Fruit fly (Drosophila melanogaster) whole organism, adult: ENCODE results near the gene pnt.

ENCODE experiments used
- CG11617 ChIP-seq: fragments of 200-800 bp; sonication (Bioruptor generic); optimal IDR thresholded peaks from 2 replicates; lab custom pipeline; 2017; ENCODE audit warnings: mild to moderate bottlenecking, missing biosample characterization, missing genetic modification reagents, missing genetic modification characterization
- CG12768 ChIP-seq: fragments of 200-800 bp; sonication (Bioruptor generic); optimal IDR thresholded peaks from 2 replicates; lab custom pipeline; 2017; ENCODE audit warnings: missing biosample characterization, missing genetic modification characterization, mild to moderate bottlenecking, moderate library complexity, missing genetic modification reagents
- CG14711 ChIP-seq: fragments of 200-800 bp; sonication (Bioruptor generic); optimal IDR thresholded peaks from 2 replicates; lab custom pipeline; 2018; ENCODE audit warnings: missing biosample characterization, mild to moderate bottlenecking, missing genetic modification characterization, moderate library complexity
- CG1620 ChIP-seq: fragments of 200-800 bp; sonication (Bioruptor generic); optimal IDR thresholded peaks from 2 replicates; lab custom pipeline; 2016; ENCODE audit warnings: missing biosample characterization, missing genetic modification characterization
- CG33017 ChIP-seq: fragments of 200-800 bp; sonication (Bioruptor generic); optimal IDR thresholded peaks from 2 replicates; lab custom pipeline; 2018; ENCODE audit warnings: missing biosample characterization, mild to moderate bottlenecking, missing genetic modification characterization, moderate library complexity
- CG5204 ChIP-seq: fragments of 200-800 bp; sonication (Bioruptor generic); optimal IDR thresholded peaks from 2 replicates; lab custom pipeline; 2016; ENCODE audit warnings: missing biosample characterization, missing genetic modification characterization
- CG7045 ChIP-seq: fragments of 200-800 bp; sonication (Bioruptor generic); optimal IDR thresholded peaks from 2 replicates; lab custom pipeline; 2017; ENCODE audit warnings: missing biosample characterization, mild to moderate bottlenecking, missing genetic modification characterization
- CG7101 ChIP-seq: fragments of 200-800 bp; sonication (Bioruptor generic); optimal IDR thresholded peaks from 2 replicates; lab custom pipeline; 2018; ENCODE audit warnings: missing biosample characterization, mild to moderate bottlenecking, missing genetic modification characterization, moderate library complexity
- Clk ChIP-seq: fragments of 200-800 bp; sonication (Bioruptor generic); optimal IDR thresholded peaks from 2 replicates; lab custom pipeline; 2017; ENCODE audit warnings: missing biosample characterization, missing genetic modification characterization
- Crg-1 ChIP-seq: fragments of 200-800 bp; sonication (Bioruptor generic); optimal IDR thresholded peaks from 2 replicates; lab custom pipeline; 2016; ENCODE audit warnings: missing biosample characterization, missing genetic modification characterization
- Hr96 ChIP-seq: fragments of 200-800 bp; sonication (Bioruptor generic); optimal IDR thresholded peaks from 2 replicates; lab custom pipeline; 2016; ENCODE audit warnings: missing biosample characterization, missing genetic modification characterization
- Mnt ChIP-seq: fragments of 200-800 bp; sonication (Bioruptor generic); optimal IDR thresholded peaks from 2 replicates; lab custom pipeline; 2016; ENCODE audit warnings: missing biosample characterization, mild to moderate bottlenecking, missing genetic modification characterization
- bab1 ChIP-seq: fragments of 200-800 bp; sonication (Bioruptor generic); optimal IDR thresholded peaks from 3 replicates; lab custom pipeline; 2019; ENCODE audit warnings: missing biosample characterization, mild to moderate bottlenecking, missing genetic modification characterization, moderate library complexity
- cic ChIP-seq: fragments of 200-800 bp; sonication (Bioruptor generic); optimal IDR thresholded peaks from 2 replicates; lab custom pipeline; 2017; ENCODE audit warnings: missing biosample characterization, mild to moderate bottlenecking, missing genetic modification characterization, moderate library complexity
- cnc ChIP-seq, 2 experiments: fragments of >200 bp; optimal IDR thresholded peaks; 2 replicates each; lab custom pipeline; 2017
- kay ChIP-seq: fragments of 200-800 bp; sonication (Bioruptor generic); peaks from one replicate; lab custom pipeline; 2016; ENCODE audit warnings: missing biosample characterization, missing genetic modification characterization, borderline replicate concordance
- ovo ChIP-seq: fragments of 200-800 bp; sonication (Bioruptor generic); optimal IDR thresholded peaks from 2 replicates; lab custom pipeline; 2016; ENCODE audit warnings: missing biosample characterization, missing genetic modification characterization
- pad ChIP-seq: fragments of 200-800 bp; sonication (Bioruptor generic); optimal IDR thresholded peaks from 3 replicates; lab custom pipeline; 2017; ENCODE audit warnings: missing biosample characterization, missing genetic modification characterization, mild to moderate bottlenecking, moderate library complexity, missing genetic modification reagents
- tj ChIP-seq: fragments of 200-800 bp; sonication (Bioruptor generic); optimal IDR thresholded peaks from 3 replicates; lab custom pipeline; 2017; ENCODE audit warnings: missing biosample characterization, mild to moderate bottlenecking, missing genetic modification characterization, moderate library complexity
- toe ChIP-seq: fragments of 200-800 bp; sonication (Bioruptor generic); optimal IDR thresholded peaks from 2 replicates; lab custom pipeline; 2016; ENCODE audit warnings: missing biosample characterization, missing genetic modification characterization

pnt gene

DNA sequence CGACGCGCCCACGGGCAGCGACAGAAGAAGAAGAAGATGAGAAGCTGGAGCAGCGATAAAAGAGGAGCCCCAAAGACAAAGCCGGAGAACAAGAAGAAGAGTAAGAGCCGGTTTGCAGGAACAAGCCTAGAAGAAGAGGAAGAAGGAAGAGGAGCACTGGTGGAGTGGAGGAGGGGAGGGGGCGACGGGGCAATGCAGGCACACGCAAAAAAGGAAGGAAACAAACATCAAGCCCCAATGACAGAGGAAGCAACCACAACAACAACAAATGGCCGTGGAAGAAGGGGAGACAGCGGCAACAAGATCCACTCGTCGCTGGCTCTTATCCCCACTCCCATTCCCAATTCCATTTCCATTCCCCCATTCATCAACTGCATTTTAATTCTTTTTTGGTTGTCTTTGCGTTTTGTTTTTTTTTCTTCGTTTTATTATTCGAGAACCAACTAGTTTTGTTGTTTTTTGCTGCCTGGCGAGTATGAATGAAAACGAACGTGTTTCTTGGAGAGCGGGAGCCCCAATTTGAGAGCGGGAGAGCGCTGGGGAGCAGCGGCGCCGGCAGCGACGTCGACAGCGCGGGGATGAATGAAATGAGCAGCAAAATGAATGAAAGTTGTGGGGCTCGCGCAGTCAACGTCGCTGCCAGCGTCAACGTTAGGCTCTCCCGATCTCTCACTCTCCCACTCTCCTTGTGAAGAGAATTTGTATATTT, 11.8 kb downstream of the pnt start:
- TF ChIP-seq CG12768 (GFP tag; lab: Kevin White, UChicago), result peak; percentile 61
- peak; percentile 41 for TF ChIP-seq CG33017 (tag; lab: Kevin White, UChicago)
- TF ChIP-seq ovo (GFP tag; lab: Kevin White, UChicago), result peak; percentile 18
- TF ChIP-seq toe, result no peak
- no peak for TF ChIP-seq kay (GFP tag; lab: Kevin White, UChicago)
- peak; percentile 85 for TF ChIP-seq tj
- TF ChIP-seq cnc (optimal IDR thresholded peaks at IDR 0.05; lab: Kevin White, UChicago), result no peak
- peak; percentile 99 for TF ChIP-seq cic (GFP tag; lab: Kevin White, UChicago)

DNA sequence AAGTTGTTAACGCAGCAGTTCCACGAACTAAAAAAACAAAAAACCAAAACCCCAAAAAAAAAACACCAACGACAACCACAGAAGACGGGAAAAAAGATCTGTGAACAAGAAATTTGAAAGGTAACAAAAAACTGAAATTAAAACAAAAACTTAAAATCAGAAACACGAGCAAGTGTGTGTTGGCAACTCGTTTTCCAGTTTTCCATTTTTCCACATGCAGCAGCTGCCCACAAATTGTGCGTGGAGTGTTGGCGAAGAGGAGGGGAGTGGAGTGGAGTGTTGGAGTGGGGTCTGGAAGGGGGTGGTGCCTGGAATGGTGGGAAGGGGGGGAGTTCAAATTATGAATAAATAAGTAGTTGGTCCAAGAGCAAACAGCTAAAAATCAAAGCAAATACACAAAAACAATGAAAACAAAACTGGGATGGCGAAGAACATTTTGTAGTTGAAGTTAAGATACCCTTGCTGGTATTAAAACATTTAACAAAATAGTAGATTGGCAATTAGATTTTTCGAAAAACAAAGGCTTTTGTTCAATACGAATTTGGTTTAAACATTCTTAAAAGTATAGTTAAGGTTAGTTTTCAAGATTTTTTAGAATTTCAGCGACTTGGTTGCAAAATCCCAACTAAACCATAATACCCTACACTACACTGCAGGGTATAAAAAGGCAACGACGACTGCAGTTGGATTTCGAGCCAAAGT, 12.5 kb downstream of the pnt start:
- TF ChIP-seq CG7101 (tag; lab: Kevin White, UChicago), result peak; percentile 9
- TF ChIP-seq cnc (optimal IDR thresholded peaks at IDR 0.05; lab: Kevin White, UChicago), result no peak

DNA sequence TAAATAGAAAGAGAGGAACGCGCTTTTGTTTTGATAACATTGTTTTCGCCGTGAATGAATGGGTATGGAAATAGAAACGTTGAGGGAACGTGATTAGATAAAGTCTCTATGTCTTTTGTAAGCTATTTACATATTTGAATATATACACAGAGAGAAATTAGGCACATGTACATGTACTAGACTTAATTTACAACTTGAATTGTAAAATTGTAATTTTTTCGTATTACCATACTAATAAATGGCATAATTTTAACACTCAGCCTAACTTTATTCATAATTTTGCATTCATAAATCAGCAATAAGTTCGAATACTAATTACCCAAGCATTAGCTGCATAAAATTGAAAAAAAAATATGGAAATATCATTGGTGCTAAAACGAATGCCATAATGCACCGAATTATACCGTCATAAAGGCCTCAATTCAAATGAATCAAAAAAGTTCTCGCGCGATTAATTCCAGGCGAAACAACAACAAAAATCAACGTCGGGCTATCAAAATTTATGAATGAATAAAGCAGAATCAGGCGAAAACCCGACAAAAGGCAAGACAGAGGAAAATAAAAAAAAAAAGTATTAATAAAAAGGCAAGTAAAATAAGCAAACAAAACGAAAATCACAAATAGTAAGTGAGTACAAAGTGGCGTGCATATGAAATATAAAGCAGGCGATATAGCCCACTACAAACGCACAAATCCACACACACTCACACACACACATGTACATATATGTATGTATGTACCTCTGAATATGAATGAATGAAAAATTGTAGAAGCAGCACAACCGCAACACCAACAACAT, 13.2 kb downstream of the pnt start:
- TF ChIP-seq kay (GFP tag; lab: Kevin White, UChicago) (peak; percentile 39), CG14711 (tag; lab: Kevin White, UChicago) (no peak), tj (peak; percentile 90), CG7045 (peak; percentile 4)

DNA sequence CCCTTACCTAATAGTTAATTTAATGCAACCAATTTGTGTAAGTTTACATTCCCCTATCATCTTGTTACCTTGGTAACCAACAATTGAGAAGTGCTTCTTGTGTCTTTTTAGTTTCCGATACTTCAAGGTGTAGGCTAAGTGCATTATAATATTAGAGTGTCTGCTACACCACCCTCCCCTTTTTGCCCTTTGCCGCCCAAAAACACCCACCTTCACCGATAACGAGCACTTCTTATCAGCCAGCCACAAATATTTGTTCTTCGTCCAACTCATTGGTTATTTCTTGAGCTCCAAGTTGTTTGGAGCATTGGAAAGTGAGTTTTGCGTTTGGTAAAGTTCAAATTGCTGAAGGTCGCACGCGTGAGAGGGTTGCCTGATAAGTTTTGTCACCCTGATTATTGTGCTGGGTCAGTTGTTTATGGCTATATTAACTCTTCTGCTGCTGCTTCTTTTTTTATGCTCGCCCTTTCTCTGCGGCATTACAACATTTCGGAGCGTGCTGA, 14.1 kb downstream of the pnt start:
- no peak for TF ChIP-seq toe
- TF ChIP-seq Hr96 (GFP tag; lab: Kevin White, UChicago), result no peak
- TF ChIP-seq Crg-1 (GFP tag; lab: Kevin White, UChicago), result no peak
- no peak for TF ChIP-seq ovo (GFP tag; lab: Kevin White, UChicago)
- TF ChIP-seq CG7045, result no peak
- TF ChIP-seq bab1 (GFP tag; lab: Kevin White, UChicago), result no peak
- TF ChIP-seq Clk, result no peak
- TF ChIP-seq CG5204, result no peak
- TF ChIP-seq CG12768 (GFP tag; lab: Kevin White, UChicago), result peak; percentile 0
- TF ChIP-seq CG7101 (tag; lab: Kevin White, UChicago), result no peak
- TF ChIP-seq kay (GFP tag; lab: Kevin White, UChicago), result no peak
- TF ChIP-seq CG1620 (GFP tag; lab: Kevin White, UChicago), result no peak
- TF ChIP-seq CG33017 (tag; lab: Kevin White, UChicago), result no peak
- peak; percentile 64 for TF ChIP-seq cic (GFP tag; lab: Kevin White, UChicago)

DNA sequence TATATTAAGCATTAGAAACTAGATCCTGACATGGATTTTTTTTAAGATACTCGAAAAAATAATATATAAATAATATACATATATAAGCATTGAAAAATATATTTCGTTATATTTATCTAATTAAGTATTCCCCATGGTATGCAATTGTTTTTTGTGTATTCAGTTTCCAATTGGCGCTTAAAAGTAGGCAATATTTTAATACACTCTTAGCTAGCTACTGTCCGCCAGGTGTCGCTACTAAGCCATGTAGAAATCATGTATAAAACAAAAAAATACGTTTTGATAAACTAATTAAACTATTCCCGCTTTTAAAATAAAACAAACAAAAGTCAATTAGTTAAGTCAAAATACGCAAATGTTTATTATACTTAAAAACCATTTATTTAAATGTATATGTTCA, 14.7 kb downstream of the pnt start:
- TF ChIP-seq toe (peak; percentile 18), CG1620 (GFP tag; lab: Kevin White, UChicago) (peak; percentile 39), CG12768 (GFP tag; lab: Kevin White, UChicago) (no peak), bab1 (GFP tag; lab: Kevin White, UChicago) (peak; percentile 64), pad (GFP tag; lab: Kevin White, UChicago) (peak; percentile 6)

DNA sequence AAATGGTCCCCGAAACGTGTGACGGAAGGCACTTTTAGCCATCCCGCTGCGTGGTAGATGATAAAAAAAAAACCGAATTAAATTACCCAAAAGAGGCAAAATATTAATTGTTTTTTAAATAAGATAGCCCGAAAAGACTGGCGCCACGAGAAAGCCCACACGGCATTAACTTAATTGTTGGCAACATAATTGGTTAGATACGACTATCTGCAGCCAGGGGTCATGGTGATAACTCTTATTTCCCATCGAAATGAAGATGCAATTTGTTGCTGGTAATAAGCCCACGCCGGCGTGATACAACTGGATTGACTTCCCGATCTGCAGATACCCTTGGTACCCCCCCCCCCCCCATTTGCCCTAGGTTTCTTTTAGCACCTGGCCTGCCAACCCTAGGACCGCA, 18.3 kb downstream of the pnt start:
- TF ChIP-seq cic (GFP tag; lab: Kevin White, UChicago) (no peak), kay (GFP tag; lab: Kevin White, UChicago) (no peak), cnc (optimal IDR thresholded peaks at IDR 0.05; lab: Kevin White, UChicago) (no peak), ovo (GFP tag; lab: Kevin White, UChicago) (no peak), Clk (no peak), CG11617 (no peak)

DNA sequence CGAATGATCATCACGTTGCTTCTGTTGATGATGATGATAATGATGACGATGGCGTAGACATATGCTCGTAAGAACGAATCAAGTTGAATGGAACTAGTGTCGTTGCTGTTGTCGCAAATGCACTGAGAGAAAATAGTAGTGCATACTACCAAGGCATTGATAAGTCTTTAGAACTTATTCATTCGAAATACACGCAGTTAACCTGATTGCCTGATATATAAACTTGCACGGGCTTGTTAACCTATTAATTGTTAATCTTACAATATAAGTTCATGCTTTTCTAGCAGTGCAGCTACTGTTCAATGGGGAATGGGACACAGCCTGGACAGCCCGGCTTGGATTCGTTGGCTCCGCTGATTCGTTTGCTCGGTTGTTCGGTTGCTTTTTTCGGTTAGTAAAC, 19.7 kb downstream of the pnt start:
- TF ChIP-seq ovo (GFP tag; lab: Kevin White, UChicago) (no peak), CG33017 (tag; lab: Kevin White, UChicago) (peak; percentile 26), toe (no peak), CG7045 (no peak), Hr96 (GFP tag; lab: Kevin White, UChicago) (no peak), cic (GFP tag; lab: Kevin White, UChicago) (no peak), Mnt (GFP tag; lab: Kevin White, UChicago) (no peak), bab1 (GFP tag; lab: Kevin White, UChicago) (no peak), Crg-1 (GFP tag; lab: Kevin White, UChicago) (no peak), pad (GFP tag; lab: Kevin White, UChicago) (no peak), CG11617 (no peak), CG7101 (tag; lab: Kevin White, UChicago) (peak; percentile 36), CG5204 (no peak), cnc (optimal IDR thresholded peaks at IDR 0.05; lab: Kevin White, UChicago) (no peak), Clk (peak; percentile 6), CG12768 (GFP tag; lab: Kevin White, UChicago) (peak; percentile 17)
